Fruit fly (Drosophila melanogaster) whole organism, embryonic: ENCODE data around the gene Ppt2.

Experiments
- Atf-2 ChIP-seq: fragments of 200-800 bp; sonication (Bioruptor generic); optimal IDR thresholded peaks from 2 replicates; lab custom pipeline; 2016; ENCODE audit warnings: missing biosample characterization, missing genetic modification characterization
- BEAF-32 ChIP-seq: fragments of 200-800 bp; sonication (Bioruptor generic); optimal IDR thresholded peaks from 3 replicates; lab custom pipeline; 2017; ENCODE audit warnings: missing biosample characterization, missing genetic modification characterization, mild to moderate bottlenecking, moderate library complexity, missing genetic modification reagents
- CG10209 ChIP-seq: fragments of 200-800 bp; sonication (Bioruptor generic); optimal IDR thresholded peaks from 3 replicates; lab custom pipeline; 2017; ENCODE audit warnings: missing biosample characterization, mild to moderate bottlenecking, missing genetic modification characterization, missing genetic modification reagents
- CG10979 ChIP-seq: fragments of 200-800 bp; sonication (Bioruptor generic); optimal IDR thresholded peaks from 2 replicates; lab custom pipeline; 2018; ENCODE audit warnings: missing biosample characterization, mild to moderate bottlenecking, missing genetic modification characterization, moderate library complexity
- CG12155 ChIP-seq: fragments of 200-800 bp; sonication (Bioruptor generic); optimal IDR thresholded peaks from 3 replicates; lab custom pipeline; 2016; ENCODE audit warnings: missing biosample characterization, missing genetic modification characterization
- CG12391 ChIP-seq: fragments of 200-800 bp; sonication (Bioruptor generic); optimal IDR thresholded peaks from 3 replicates; lab custom pipeline; 2018; ENCODE audit warnings: missing biosample characterization, mild to moderate bottlenecking, missing genetic modification characterization, moderate library complexity
- CG13287 ChIP-seq: fragments of 200-800 bp; sonication (Bioruptor generic); IDR thresholded peaks from 2 replicates; pipeline ENCODE4 v1.3.6; 2022; ENCODE audit warnings: missing biosample characterization, missing genetic modification characterization; ENCODE audit not compliant: partially characterized antibody
- CG15269 ChIP-seq: fragments of 200-800 bp; sonication (Bioruptor generic); optimal IDR thresholded peaks from 2 replicates; lab custom pipeline; 2018; ENCODE audit warnings: missing biosample characterization, mild to moderate bottlenecking, missing genetic modification characterization, moderate library complexity
- CG15514 ChIP-seq: fragments of 200-800 bp; sonication (Bioruptor generic); optimal IDR thresholded peaks from 3 replicates; lab custom pipeline; 2017; ENCODE audit warnings: missing biosample characterization, missing genetic modification characterization, mild to moderate bottlenecking, moderate library complexity, missing genetic modification reagents
- CG1602 ChIP-seq: fragments of 200-800 bp; sonication (Bioruptor generic); optimal IDR thresholded peaks from 3 replicates; lab custom pipeline; 2016; ENCODE audit warnings: missing biosample characterization, missing genetic modification characterization
- CG1832 ChIP-seq: fragments of 200-800 bp; sonication (Bioruptor generic); optimal IDR thresholded peaks from 2 replicates; lab custom pipeline; 2017; ENCODE audit warnings: missing biosample characterization, mild to moderate bottlenecking, missing genetic modification characterization, inconsistent platforms
- CG18619 ChIP-seq: fragments of 200-800 bp; sonication (Bioruptor generic); optimal IDR thresholded peaks from 3 replicates; lab custom pipeline; 2017; ENCODE audit warnings: missing biosample characterization, mild to moderate bottlenecking, missing genetic modification characterization
- CG3065 ChIP-seq: fragments of 200-800 bp; sonication (Bioruptor generic); optimal IDR thresholded peaks from 2 replicates; lab custom pipeline; 2016; ENCODE audit warnings: missing biosample characterization, missing genetic modification characterization
- CG33557 ChIP-seq: fragments of 200-800 bp; sonication (Bioruptor generic); optimal IDR thresholded peaks from 2 replicates; lab custom pipeline; 2019; ENCODE audit warnings: missing biosample characterization, mild to moderate bottlenecking, missing genetic modification characterization, moderate library complexity
- CG4282 ChIP-seq: fragments of 200-800 bp; sonication (Bioruptor generic); optimal IDR thresholded peaks from 2 replicates; lab custom pipeline; 2016; ENCODE audit warnings: missing biosample characterization, missing genetic modification characterization
- CG4404 ChIP-seq: fragments of 200-800 bp; sonication (Bioruptor generic); IDR thresholded peaks from 2 replicates; pipeline ENCODE4 v1.3.6; 2022; ENCODE audit warnings: missing biosample characterization, missing genetic modification characterization
- CG4820 ChIP-seq: fragments of 200-800 bp; sonication (Bioruptor generic); optimal IDR thresholded peaks from 3 replicates; lab custom pipeline; 2016; ENCODE audit warnings: missing biosample characterization, missing genetic modification characterization
- CG8924 ChIP-seq: fragments of 200-800 bp; optimal IDR thresholded peaks from 3 replicates; lab custom pipeline; 2019; ENCODE audit warnings: missing biosample characterization, mild to moderate bottlenecking, missing genetic modification characterization, moderate library complexity
- Dbx ChIP-seq: fragments of 200-800 bp; sonication (Bioruptor generic); IDR thresholded peaks from 3 replicates; pipeline ENCODE4 v1.3.6; 2022; ENCODE audit warnings: missing biosample characterization, missing genetic modification characterization
- Deaf1 ChIP-seq: fragments of 200-800 bp; optimal IDR thresholded peaks from 3 replicates; lab custom pipeline; 2019; ENCODE audit warnings: missing biosample characterization, mild to moderate bottlenecking, missing genetic modification characterization, moderate library complexity
- Dref ChIP-seq: fragments of 200-800 bp; sonication (Bioruptor generic); IDR thresholded peaks from 2 replicates; pipeline ENCODE4 v1.3.6; 2022; ENCODE audit warnings: missing biosample characterization, missing genetic modification characterization
- ERR ChIP-seq: fragments of 200-800 bp; sonication (Bioruptor generic); optimal IDR thresholded peaks from 2 replicates; lab custom pipeline; 2016; ENCODE audit warnings: missing biosample characterization, missing genetic modification characterization
- HHEX ChIP-seq: fragments of 200-800 bp; sonication (Bioruptor generic); optimal IDR thresholded peaks from 3 replicates; lab custom pipeline; 2017; ENCODE audit warnings: missing biosample characterization, mild to moderate bottlenecking, missing genetic modification characterization, missing genetic modification reagents
- Hsf ChIP-seq: fragments of 200-800 bp; sonication (Bioruptor generic); optimal IDR thresholded peaks from 3 replicates; lab custom pipeline; 2016; ENCODE audit warnings: missing biosample characterization, missing genetic modification characterization
- Max ChIP-seq: fragments of 200-800 bp; sonication (Bioruptor generic); optimal IDR thresholded peaks from 2 replicates; lab custom pipeline; 2016; ENCODE audit warnings: missing biosample characterization, mild to moderate bottlenecking, missing genetic modification characterization
- NFAT ChIP-seq: fragments of 200-800 bp; sonication (Bioruptor generic); IDR thresholded peaks from 2 replicates; pipeline ENCODE4 v1.3.6; 2022; ENCODE audit warnings: missing biosample characterization, missing genetic modification characterization
- Nf-YC ChIP-seq: fragments of 200-800 bp; optimal IDR thresholded peaks from 3 replicates; lab custom pipeline; 2019; ENCODE audit warnings: missing biosample characterization, mild to moderate bottlenecking, missing genetic modification characterization, moderate library complexity
- Ravus ChIP-seq: fragments of 200-800 bp; sonication (Bioruptor generic); IDR thresholded peaks from 2 replicates; pipeline ENCODE4 v1.3.6; 2022; ENCODE audit warnings: missing biosample characterization, missing genetic modification characterization
- Rfx ChIP-seq: fragments of 200-800 bp; sonication (Bioruptor generic); IDR thresholded peaks from 2 replicates; pipeline ENCODE4 v1.3.6; 2022; ENCODE audit warnings: missing biosample characterization, missing genetic modification characterization
- Sin3A ChIP-seq: fragments of >200 bp; optimal IDR thresholded peaks from 2 replicates; lab custom pipeline; 2018
- Ssrp ChIP-seq: fragments of 200-800 bp; sonication (Bioruptor generic); optimal IDR thresholded peaks from 2 replicates; lab custom pipeline; 2018; ENCODE audit warnings: missing biosample characterization, mild to moderate bottlenecking, missing genetic modification characterization, moderate library complexity
- cg ChIP-seq: fragments of 200-800 bp; sonication (Bioruptor generic); optimal IDR thresholded peaks from 3 replicates; lab custom pipeline; 2019; ENCODE audit warnings: missing biosample characterization, mild to moderate bottlenecking, missing genetic modification characterization, moderate library complexity
- chm ChIP-seq: fragments of 200-800 bp; sonication (Bioruptor generic); IDR thresholded peaks from 2 replicates; pipeline ENCODE4 v1.3.6; 2022; ENCODE audit warnings: missing biosample characterization, missing genetic modification characterization
- da ChIP-seq: fragments of 200-800 bp; sonication (Bioruptor generic); optimal IDR thresholded peaks from 2 replicates; lab custom pipeline; 2016; ENCODE audit warnings: missing biosample characterization, missing genetic modification characterization
- dan ChIP-seq: fragments of 200-800 bp; sonication (Bioruptor generic); IDR thresholded peaks from 2 replicates; pipeline ENCODE4 v1.3.6; 2022; ENCODE audit warnings: missing biosample characterization, missing genetic modification characterization
- dm ChIP-seq: fragments of 200-800 bp; sonication (Bioruptor generic); optimal IDR thresholded peaks from 3 replicates; lab custom pipeline; 2016; ENCODE audit warnings: missing biosample characterization, missing genetic modification characterization
- fd64A ChIP-seq: fragments of 200-800 bp; sonication (Bioruptor generic); optimal IDR thresholded peaks from 3 replicates; lab custom pipeline; 2018; ENCODE audit warnings: missing biosample characterization, mild to moderate bottlenecking, missing genetic modification characterization
- gt ChIP-seq: fragments of 200-800 bp; sonication (Bioruptor generic); IDR thresholded peaks from 2 replicates; pipeline ENCODE4 v1.3.6; 2022; ENCODE audit warnings: missing biosample characterization, missing genetic modification characterization
- hth ChIP-seq: fragments of >200 bp; optimal IDR thresholded peaks from 2 replicates; lab custom pipeline; 2017; ENCODE audit warnings: inconsistent platforms
- jing ChIP-seq: fragments of 200-800 bp; sonication (Bioruptor generic); optimal IDR thresholded peaks from 2 replicates; lab custom pipeline; 2018; ENCODE audit warnings: missing biosample characterization, mild to moderate bottlenecking, missing genetic modification characterization
- otp ChIP-seq: fragments of 200-800 bp; sonication (Bioruptor generic); IDR thresholded peaks from 3 replicates; pipeline ENCODE4, ENCODE4 v1.3.6; 2022; ENCODE audit warnings: missing biosample characterization, missing genetic modification characterization
- prd ChIP-seq, 3 experiments: fragments of >200 bp in 2 of 3; fragments of 200-800 bp in 1 of 3; sonication (Bioruptor generic) in 1 of 3; optimal IDR thresholded peaks in 2 of 3; IDR thresholded peaks in 1 of 3; 2 replicates in 2 of 3; 3 replicates in 1 of 3; pipeline versions ENCODE4 v1.3.6 to Lab custom; 2017 to 2022; ENCODE audit warnings: missing biosample characterization in 1 of 3, missing genetic modification characterization in 1 of 3
- pum ChIP-seq: fragments of 200-800 bp; sonication (Bioruptor generic); optimal IDR thresholded peaks from 2 replicates; lab custom pipeline; 2016; ENCODE audit warnings: missing biosample characterization, missing genetic modification characterization
- salm ChIP-seq: fragments of 200-800 bp; sonication (Bioruptor generic); optimal IDR thresholded peaks from 2 replicates; lab custom pipeline; 2018; ENCODE audit warnings: missing biosample characterization, mild to moderate bottlenecking, missing genetic modification characterization
- sc ChIP-seq, 3 experiments: fragments of >200 bp in 2 of 3; fragments of 200-800 bp in 1 of 3; sonication (Bioruptor generic) in 1 of 3; optimal IDR thresholded peaks; 2 replicates in 2 of 3; 3 replicates in 1 of 3; lab custom pipeline; 2017; ENCODE audit warnings: mild to moderate bottlenecking in 1 of 3, missing biosample characterization in 1 of 3, missing genetic modification characterization in 1 of 3, missing genetic modification reagents in 1 of 3
- slou ChIP-seq: fragments of 200-800 bp; sonication (Bioruptor generic); optimal IDR thresholded peaks from 3 replicates; lab custom pipeline; 2016; ENCODE audit warnings: missing biosample characterization, missing genetic modification characterization
- sob ChIP-seq: fragments of 200-800 bp; sonication (Bioruptor generic); IDR thresholded peaks from 2 replicates; pipeline ENCODE4 v1.3.6; 2022; ENCODE audit warnings: missing biosample characterization, missing genetic modification characterization
- trem ChIP-seq: fragments of 200-800 bp; optimal IDR thresholded peaks from 3 replicates; lab custom pipeline; 2019; ENCODE audit warnings: missing biosample characterization, mild to moderate bottlenecking, missing genetic modification characterization, moderate library complexity
- wdn ChIP-seq: fragments of 200-800 bp; sonication (Bioruptor generic); IDR thresholded peaks from 2 replicates; pipeline ENCODE4 v1.3.6; 2022; ENCODE audit warnings: missing biosample characterization, missing genetic modification characterization

Ppt2 gene

DNA sequence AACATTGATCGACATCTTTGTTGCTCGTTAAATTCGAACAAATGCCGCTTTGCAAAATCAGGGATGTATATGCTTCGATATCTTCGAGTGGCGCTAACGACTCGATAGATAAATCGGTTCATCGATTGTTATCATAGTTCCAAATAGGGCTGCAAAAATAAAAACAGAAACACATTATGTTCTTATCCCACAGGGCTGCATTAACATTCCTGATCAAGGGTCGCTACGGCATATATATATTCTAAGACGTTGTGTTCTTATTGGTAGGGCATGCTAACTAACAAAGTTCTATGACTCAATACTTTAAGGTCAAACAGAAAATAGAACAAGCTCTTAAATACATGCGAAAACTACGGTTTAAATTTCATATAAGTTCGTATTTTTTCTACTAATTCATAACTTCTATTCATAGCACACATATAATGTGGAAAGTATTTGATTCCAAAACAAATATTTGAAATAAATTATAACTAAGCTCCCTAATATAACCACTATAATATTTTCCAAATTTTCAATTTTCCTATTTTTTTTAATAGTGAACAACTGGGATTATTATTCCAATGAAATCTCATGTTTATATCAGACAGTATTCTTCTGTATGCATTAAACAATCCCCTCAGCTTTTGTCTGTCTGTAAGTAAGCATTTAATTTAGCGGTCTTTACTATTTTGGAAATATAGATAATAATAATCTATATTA, 11.0 kb upstream of the Ppt2 start, which contains the start of gene cmet (continued):
- TF ChIP-seq CG1832 (GFP tag; lab: Kevin White, UChicago) (no peak), cg (GFP tag; lab: Kevin White, UChicago) (no peak), NFAT (GFP tag; lab: Robert Waterston, UW) (peak; percentile 60; the same call in 1 of the 2 replicates), Max (peak; percentile 57), BEAF-32 (GFP tag; lab: Kevin White, UChicago) (peak; percentile 81), jing (GFP tag; lab: Kevin White, UChicago) (no peak), Atf-2 (GFP tag; lab: Kevin White, UChicago) (peak; percentile 44), Nf-YC (tag; lab: Kevin White, UChicago) (no peak), CG33557 (GFP tag; lab: Kevin White, UChicago) (peak; percentile 11), prd (optimal IDR thresholded peaks at IDR 0.05; lab: Kevin White, UChicago) (no peak), prd (GFP tag; IDR thresholded peaks at IDR 0.05; lab: Robert Waterston, UW) (peak; percentile 67), Dbx (GFP tag; lab: Robert Waterston, UW) (0 out of 3 replicates have a peak, but pooled peaks have one; percentile 30), sob (GFP tag; lab: Robert Waterston, UW) (peak; percentile 51; the same call in 1 of the 2 replicates), CG3065 (GFP tag; lab: Kevin White, UChicago) (peak; percentile 27), CG10209 (GFP tag; lab: Kevin White, UChicago) (peak; percentile 42), fd64A (GFP tag; lab: Kevin White, UChicago) (no peak), CG13287 (GFP tag; lab: Robert Waterston, UW) (peak; percentile 85), pum (GFP tag; lab: Kevin White, UChicago) (peak; percentile 62), otp (GFP tag; lab: Robert Waterston, UW) (peak; percentile 26; the same call in 1 of the 3 replicates), Ravus (no peak), CG4404 (GFP tag; lab: Robert Waterston, UW) (no peak), ERR (GFP tag; lab: Kevin White, UChicago) (no peak), CG4282 (GFP tag; lab: Kevin White, UChicago) (peak; percentile 28), Sin3A (no peak), slou (GFP tag; lab: Kevin White, UChicago) (peak; percentile 31), Rfx (peak; percentile 78), CG4820 (peak; percentile 60), salm (tag; lab: Kevin White, UChicago) (no peak), hth (lab: Kevin White, UChicago) (no peak), da (GFP tag; lab: Kevin White, UChicago) (peak; percentile 27), dan (no peak), CG15269 (tag; lab: Kevin White, UChicago) (peak; percentile 46), wdn (GFP tag; lab: Robert Waterston, UW) (peak; percentile 55), trem (tag; lab: Kevin White, UChicago) (peak; percentile 48), Deaf1 (no peak), CG1602 (GFP tag; lab: Kevin White, UChicago) (peak; percentile 38), CG15514 (GFP tag; lab: Kevin White, UChicago) (peak; percentile 97), HHEX (GFP tag; lab: Kevin White, UChicago) (no peak), CG8924 (tag; lab: Kevin White, UChicago) (peak; percentile 43), Dref (GFP tag; lab: Robert Waterston, UW) (peak; percentile 98), gt (GFP tag; lab: Robert Waterston, UW) (no peak), CG12391 (tag; lab: Kevin White, UChicago) (peak; percentile 70), Hsf (GFP tag; lab: Kevin White, UChicago) (peak; percentile 60), CG12155 (GFP tag; lab: Kevin White, UChicago) (peak; percentile 28), Ssrp (tag; lab: Kevin White, UChicago) (peak; percentile 25), CG10979 (tag; lab: Kevin White, UChicago) (peak; percentile 43), CG18619 (peak; percentile 45), sc (optimal IDR thresholded peaks at IDR 0.05; lab: Kevin White, UChicago) (no peak), sc (GFP tag; optimal IDR thresholded peaks at IDR 0.05; lab: Kevin White, UChicago) (no peak), dm (peak; percentile 61), chm (GFP tag; lab: Robert Waterston, UW) (0 out of 2 replicates have a peak, but pooled peaks have one; percentile 15)
